Worm (Caenorhabditis elegans) whole organism, L4 larva: Measurements from ENCODE around the gene F21C10.10.
A peak's percentile ranks its signal among the peaks of the same experiment; 100 is the strongest.

Experiments
- T26A8.4 ChIP-seq: fragments of 200-800 bp; sonication (Bioruptor generic); IDR thresholded peaks from 2 replicates; pipeline ENCODE4 v1.3.6; 2022; ENCODE audit warnings: missing genetic modification characterization, missing compliant biosample characterization
- Y105C5A.15 ChIP-seq: fragments of 200-800 bp; sonication (Bioruptor generic); IDR thresholded peaks from 2 replicates; pipeline ENCODE4 v1.3.6; 2022; ENCODE audit warnings: missing genetic modification characterization, missing compliant biosample characterization
- ZK546.5 ChIP-seq, 2 experiments: sonication (generic microtip); optimal IDR thresholded peaks; 2 replicates each; lab custom pipeline; 2017; ENCODE audit warnings: missing biosample characterization in 2 of 2, missing genetic modification characterization in 2 of 2
- aly-2 ChIP-seq: sonication (generic microtip); optimal IDR thresholded peaks from 2 replicates; lab custom pipeline; 2018; ENCODE audit warnings: missing biosample characterization, missing genetic modification characterization
- ama-1 ChIP-seq: fragments of 150-350 bp; optimal IDR thresholded peaks from 2 replicates; lab custom pipeline; 2014; ENCODE audit warnings: inconsistent platforms, mixed read lengths
- ceh-28 ChIP-seq: fragments of 150-350 bp; optimal IDR thresholded peaks from 2 replicates; lab custom pipeline; 2014; ENCODE audit warnings: missing biosample characterization, missing genetic modification reagents, missing genetic modification characterization
- ces-1 ChIP-seq: fragments of 150-350 bp; sonication (generic microtip); optimal IDR thresholded peaks from 4 replicates; lab custom pipeline; 2014; ENCODE audit warnings: missing biosample characterization, missing genetic modification reagents, missing genetic modification characterization
- cey-2 ChIP-seq: sonication (generic microtip); optimal IDR thresholded peaks from 3 replicates; lab custom pipeline; 2017; ENCODE audit warnings: missing genetic modification characterization, mild to moderate bottlenecking, missing compliant biosample characterization, antibody characterized with exemption, borderline replicate concordance; ENCODE audit not compliant: insufficient read depth
- ctbp-1 ChIP-seq: fragments of 200-800 bp; sonication (Bioruptor generic); IDR thresholded peaks from 2 replicates; pipeline ENCODE4 v1.3.6; 2022; ENCODE audit warnings: missing genetic modification reagents, missing genetic modification characterization, missing compliant biosample characterization
- dmd-9 ChIP-seq: fragments of 200-800 bp; sonication (Bioruptor generic); IDR thresholded peaks from 2 replicates; pipeline ENCODE4 v1.3.6; 2022; ENCODE audit warnings: missing genetic modification reagents, missing genetic modification characterization, missing compliant biosample characterization
- dve-1 ChIP-seq: sonication (generic microtip); optimal IDR thresholded peaks from 2 replicates; lab custom pipeline; 2017; ENCODE audit warnings: antibody characterized with exemption, mild to moderate bottlenecking, missing genetic modification characterization, missing compliant biosample characterization; ENCODE audit not compliant: insufficient read depth
- fkh-10 ChIP-seq: fragments of 150-350 bp; optimal IDR thresholded peaks from 2 replicates; lab custom pipeline; 2014; ENCODE audit warnings: missing biosample characterization, missing genetic modification reagents, missing genetic modification characterization
- hlh-30 ChIP-seq: sonication (generic microtip); optimal IDR thresholded peaks from 2 replicates; lab custom pipeline; 2017; ENCODE audit warnings: antibody characterized with exemption, mild to moderate bottlenecking, missing genetic modification characterization, missing compliant biosample characterization; ENCODE audit not compliant: insufficient read depth
- jun-1 ChIP-seq: fragments of 150-350 bp; optimal IDR thresholded peaks from 2 replicates; lab custom pipeline; 2014; ENCODE audit warnings: missing biosample characterization, missing genetic modification reagents, missing genetic modification characterization
- mdt-29 ChIP-seq: fragments of 200-800 bp; sonication (Bioruptor generic); IDR thresholded peaks from 2 replicates; pipeline ENCODE4 v1.3.6; 2022; ENCODE audit warnings: missing genetic modification reagents, missing genetic modification characterization, missing compliant biosample characterization
- mep-1 ChIP-seq: fragments of 150-350 bp; sonication (generic microtip); optimal IDR thresholded peaks from 3 replicates; lab custom pipeline; 2014; ENCODE audit warnings: missing biosample characterization, missing genetic modification characterization
- mes-2 ChIP-seq: sonication (generic microtip); optimal IDR thresholded peaks from 2 replicates; lab custom pipeline; 2016; ENCODE audit warnings: missing genotype, mild to moderate bottlenecking, missing genetic modification characterization, missing compliant biosample characterization; ENCODE audit not compliant: poor library complexity, severe bottlenecking
- nhr-10 ChIP-seq: fragments of 150-350 bp; optimal IDR thresholded peaks from 2 replicates; lab custom pipeline; 2014; ENCODE audit warnings: missing biosample characterization, missing genetic modification characterization
- nhr-102 ChIP-seq: sonication (generic microtip); optimal IDR thresholded peaks from 2 replicates; lab custom pipeline; 2016; ENCODE audit warnings: mild to moderate bottlenecking, missing genetic modification characterization, moderate library complexity, missing compliant biosample characterization
- nhr-11 ChIP-seq: fragments of 150-350 bp; optimal IDR thresholded peaks from 2 replicates; lab custom pipeline; 2014; ENCODE audit warnings: missing biosample characterization, missing genetic modification characterization
- nhr-111 ChIP-seq: fragments of 200-800 bp; sonication (Bioruptor generic); optimal IDR thresholded peaks from 2 replicates; lab custom pipeline; 2018; ENCODE audit warnings: mild to moderate bottlenecking, missing genetic modification characterization, missing compliant biosample characterization
- nhr-42 ChIP-seq: fragments of 200-800 bp; sonication (Bioruptor generic); IDR thresholded peaks from 2 replicates; pipeline ENCODE4 v1.3.6; 2022; ENCODE audit warnings: missing genetic modification characterization, missing compliant biosample characterization
- nhr-6 ChIP-seq: fragments of 150-350 bp; optimal IDR thresholded peaks from 2 replicates; lab custom pipeline; 2014; ENCODE audit warnings: missing biosample characterization, missing genetic modification characterization
- nhr-76 ChIP-seq: fragments of 150-350 bp; optimal IDR thresholded peaks from 2 replicates; lab custom pipeline; 2014; ENCODE audit warnings: missing biosample characterization, missing genetic modification characterization
- php-3 ChIP-seq: fragments of 200-800 bp; sonication (Bioruptor generic); IDR thresholded peaks from 2 replicates; pipeline ENCODE4 v1.3.6; 2022; ENCODE audit warnings: missing genetic modification reagents, missing genetic modification characterization, missing compliant biosample characterization
- pqm-1 ChIP-seq: sonication (generic microtip); optimal IDR thresholded peaks from 2 replicates; lab custom pipeline; 2017; ENCODE audit warnings: missing biosample characterization, missing genetic modification characterization
- spr-1 ChIP-seq: sonication (generic microtip); optimal IDR thresholded peaks from 2 replicates; lab custom pipeline; 2016; ENCODE audit warnings: mild to moderate bottlenecking, missing genetic modification characterization, missing compliant biosample characterization
- spr-3 ChIP-seq: fragments of 200-800 bp; sonication (Bioruptor generic); optimal IDR thresholded peaks from 2 replicates; lab custom pipeline; 2018; ENCODE audit warnings: mild to moderate bottlenecking, missing genetic modification characterization, missing compliant biosample characterization
- tag-97 ChIP-seq: fragments of 200-800 bp; sonication (Bioruptor generic); IDR thresholded peaks from 2 replicates; pipeline ENCODE4 v1.3.6; 2022; ENCODE audit warnings: missing genetic modification characterization, missing compliant biosample characterization
- unc-39 ChIP-seq: sonication (generic microtip); optimal IDR thresholded peaks from 2 replicates; lab custom pipeline; 2017; ENCODE audit warnings: missing biosample characterization, missing genetic modification characterization
- unc-62 ChIP-seq, 3 experiments: fragments of 150-350 bp in 1 of 3; sonication (generic microtip); optimal IDR thresholded peaks in 2 of 3; peaks in 1 of 3; 1 replicate in 1 of 3; 2 replicates in 2 of 3; lab custom pipeline; 2014 to 2017; ENCODE audit warnings: missing biosample characterization in 3 of 3, missing genetic modification characterization in 3 of 3, missing genetic modification reagents in 3 of 3, missing genotype in 1 of 3
- zag-1 ChIP-seq: fragments of 150-350 bp; optimal IDR thresholded peaks from 2 replicates; lab custom pipeline; 2014; ENCODE audit warnings: missing biosample characterization, missing genetic modification characterization

F21C10.10 gene

DNA sequence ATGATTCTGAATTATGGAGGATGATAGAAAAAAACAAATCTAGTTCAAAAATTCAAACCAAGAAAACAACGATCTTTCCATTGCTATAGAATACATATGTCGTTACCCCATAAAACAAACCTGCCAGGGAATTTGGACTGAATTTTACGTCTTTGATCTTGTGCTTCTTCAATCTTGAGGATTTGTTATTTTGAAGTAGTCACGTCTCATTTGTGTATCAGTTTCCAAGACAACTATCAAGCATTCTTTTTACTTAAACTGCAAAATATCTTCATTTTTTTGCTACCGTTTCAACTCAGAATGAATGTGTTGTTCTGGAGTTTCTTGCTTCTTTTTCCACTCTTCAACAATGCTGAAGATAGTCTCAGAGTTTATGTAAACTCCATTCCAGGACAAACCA lies 34.7 kb downstream of the F21C10.10 start, which contains the start of gene F21C10.19:
F21C10.19 (plus strand) TSS at position 301 of the 400 bp plus-strand sequence.
- no peak for TF ChIP-seq unc-62 (GFP tag; optimal IDR thresholded peaks at IDR 0.05 in 1 of 2; lab: Kevin White, UChicago)
- TF ChIP-seq unc-62 (tag; optimal IDR thresholded peaks at IDR 0.05; lab: Kevin White, UChicago): no peak
- no peak for TF ChIP-seq nhr-111 (GFP tag; lab: Kevin White, UChicago)
- TF ChIP-seq mep-1: no peak
- TF ChIP-seq hlh-30: no peak
- TF ChIP-seq zag-1 (tag; lab: Kevin White, UChicago): no peak
- no peak for TF ChIP-seq cey-2 (tag; lab: Kevin White, UChicago)
- TF ChIP-seq mdt-29 (GFP tag; lab: Robert Waterston, UW): no peak
- TF ChIP-seq mes-2 (tag; lab: Kevin White, UChicago): no peak
- no peak for TF ChIP-seq T26A8.4 (GFP tag; lab: Robert Waterston, UW)
- TF ChIP-seq ama-1 (lab: Kevin White, UChicago): no peak
- TF ChIP-seq spr-3 (GFP tag; lab: Kevin White, UChicago): no peak

DNA sequence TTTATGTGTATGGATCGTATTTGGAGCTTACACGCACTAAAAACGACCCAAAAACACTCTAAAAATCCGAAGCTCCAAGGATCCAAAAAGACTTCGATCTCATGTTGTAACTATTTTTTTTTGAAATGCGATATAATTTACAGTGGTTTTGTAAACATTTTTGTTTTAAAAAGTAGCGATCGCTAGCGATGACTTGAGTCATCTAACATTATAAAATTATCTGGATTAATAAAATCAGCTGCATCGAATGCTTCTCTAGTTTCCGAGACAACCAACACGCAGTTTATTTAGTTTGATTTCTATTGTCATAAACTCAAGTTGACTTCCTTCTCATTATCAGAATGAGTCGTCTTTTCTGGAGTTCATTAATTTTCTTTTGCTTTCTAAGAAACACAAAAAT lies 36.0 kb downstream of the F21C10.10 start, which contains the start of gene F21C10.1:
F21C10.1 (plus strand) TSS at position 301 of the 400 bp plus-strand sequence.
- TF ChIP-seq fkh-10 (GFP tag; lab: Kevin White, UChicago): no peak
- TF ChIP-seq nhr-76 (tag; lab: Kevin White, UChicago): no peak
- no peak for TF ChIP-seq jun-1 (tag; lab: Kevin White, UChicago)
- no peak for TF ChIP-seq spr-1 (tag; lab: Kevin White, UChicago)
- no peak for TF ChIP-seq php-3 (GFP tag; lab: Robert Waterston, UW)
- TF ChIP-seq nhr-11 (tag; lab: Kevin White, UChicago): no peak
- no peak for TF ChIP-seq nhr-42

DNA sequence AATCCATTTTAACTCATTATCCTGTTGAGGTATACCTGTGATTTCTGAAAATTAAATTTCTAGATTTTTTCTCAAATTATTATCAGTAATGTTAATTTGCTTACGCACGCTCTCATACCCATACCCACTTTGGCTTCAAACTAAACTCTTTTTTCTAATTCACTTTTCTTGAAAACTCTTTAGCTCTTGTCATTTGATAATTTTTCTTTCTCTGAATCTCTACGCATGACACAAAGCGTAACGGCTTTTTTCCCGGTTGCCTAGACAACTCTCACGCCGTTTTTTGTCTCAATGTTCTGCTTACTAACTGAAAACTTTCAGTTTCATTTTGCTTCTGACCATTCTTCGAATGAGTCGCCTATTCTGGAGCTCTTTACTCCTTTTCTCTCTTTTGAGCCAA lies 37.9 kb downstream of the F21C10.10 start, which contains the start of gene B0222.1:
B0222.1 (plus strand) TSS at position 306 of the 400 bp plus-strand sequence.
- no peak for TF ChIP-seq nhr-10 (tag; lab: Kevin White, UChicago)
- TF ChIP-seq unc-62 (GFP tag; optimal IDR thresholded peaks at IDR 0.05 in 1 of 2; lab: Kevin White, UChicago): peak in 1 of 2 experiments; percentile 53
- no peak for TF ChIP-seq unc-62 (tag; optimal IDR thresholded peaks at IDR 0.05; lab: Kevin White, UChicago)
- no peak for TF ChIP-seq dmd-9 (GFP tag; lab: Robert Waterston, UW)
- TF ChIP-seq pqm-1 (tag; lab: Kevin White, UChicago): no peak
- TF ChIP-seq Y105C5A.15: no peak
- no peak for TF ChIP-seq tag-97 (GFP tag; lab: Robert Waterston, UW)

DNA sequence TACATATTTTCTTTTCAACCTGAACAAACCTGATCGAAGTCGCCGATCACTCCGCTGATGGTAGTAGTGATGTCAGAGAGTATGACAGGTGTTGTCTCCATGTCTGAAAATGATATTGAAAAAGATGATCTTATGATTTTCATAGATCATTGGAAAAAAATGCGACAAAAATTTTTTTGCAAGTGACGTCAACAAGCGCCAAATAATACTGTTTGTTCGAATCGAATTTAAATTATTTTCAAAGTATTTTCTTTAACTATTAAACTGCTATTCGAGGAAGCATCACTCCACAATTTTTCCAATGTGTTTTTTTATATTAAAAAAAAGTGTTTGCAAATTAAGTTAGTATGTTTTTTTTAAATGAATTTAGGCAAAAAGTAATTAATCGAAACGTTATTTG lies 41.6 kb downstream of the F21C10.10 start, which contains the start of gene pitr-2:
pitr-2 (minus strand) TSS at position 101 of the 400 bp plus-strand sequence.
- TF ChIP-seq ctbp-1 (GFP tag; lab: Robert Waterston, UW) (no peak), aly-2 (tag; lab: Kevin White, UChicago) (no peak), spr-1 (tag; lab: Kevin White, UChicago) (no peak), ceh-28 (no peak), dve-1 (tag; lab: Kevin White, UChicago) (no peak), mes-2 (tag; lab: Kevin White, UChicago) (no peak), ces-1 (GFP tag; lab: Kevin White, UChicago) (no peak), jun-1 (tag; lab: Kevin White, UChicago) (no peak), unc-39 (tag; lab: Kevin White, UChicago) (no peak)

DNA sequence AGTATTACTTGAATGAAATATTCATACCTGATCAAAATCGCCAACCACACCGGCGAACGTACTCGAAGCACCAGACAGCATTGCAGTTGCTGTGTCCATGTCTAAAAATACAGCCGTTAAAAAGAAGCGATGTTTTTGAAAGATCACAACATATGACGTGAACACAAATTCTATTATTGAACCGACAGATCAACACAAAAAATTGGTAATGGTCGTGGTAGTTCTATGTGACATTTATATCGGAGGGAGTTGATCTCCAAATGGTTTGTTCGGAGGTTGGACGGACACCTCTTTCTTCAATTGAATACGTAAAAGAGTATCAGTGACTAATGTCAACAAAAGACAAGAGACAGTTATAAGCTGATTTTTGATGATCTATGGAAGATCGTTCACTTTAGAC lies 45.2 kb downstream of the F21C10.10 start, which contains the start of gene pitr-3:
pitr-3 (minus strand) TSS at position 101 of the 400 bp plus-strand sequence.
- TF ChIP-seq unc-62 (GFP tag; optimal IDR thresholded peaks at IDR 0.05 in 1 of 2; lab: Kevin White, UChicago): no peak
- TF ChIP-seq unc-62 (tag; optimal IDR thresholded peaks at IDR 0.05; lab: Kevin White, UChicago): no peak
- no peak for TF ChIP-seq ZK546.5 (tag; optimal IDR thresholded peaks at IDR 0.05; lab: Kevin White, UChicago)
- TF ChIP-seq nhr-102: no peak
- TF ChIP-seq nhr-6: no peak
- TF ChIP-seq, all 104 proteins: peak for 0
